Worm (Caenorhabditis elegans): ENCODE results near the gene osm-7.

The osm-7 gene

DNA sequence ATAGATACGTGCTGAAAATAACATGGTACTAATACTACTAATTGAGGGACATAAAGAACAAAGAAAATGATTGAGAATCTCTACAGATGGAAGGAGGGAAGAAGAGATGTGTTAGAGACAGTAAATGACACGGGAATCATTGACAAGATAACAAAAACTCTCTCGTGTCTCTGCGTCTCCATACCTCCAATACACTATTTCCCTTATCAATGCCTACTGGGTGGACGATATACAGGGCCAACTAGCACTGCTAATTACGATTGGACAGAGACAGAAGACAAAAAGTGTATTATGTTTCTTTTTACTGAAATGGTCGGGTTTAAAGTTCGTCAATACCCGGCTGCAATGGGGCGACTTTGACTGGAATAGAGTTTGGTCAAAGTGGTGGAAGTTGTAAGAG, 31.4 kb upstream of the osm-7 start:
- TF ChIP-seq tbx-8 (GFP tag; optimal IDR thresholded peaks at IDR 0.05) = no peak
- TF ChIP-seq flh-1 (GFP tag; optimal IDR thresholded peaks at IDR 0.05) = no peak

DNA sequence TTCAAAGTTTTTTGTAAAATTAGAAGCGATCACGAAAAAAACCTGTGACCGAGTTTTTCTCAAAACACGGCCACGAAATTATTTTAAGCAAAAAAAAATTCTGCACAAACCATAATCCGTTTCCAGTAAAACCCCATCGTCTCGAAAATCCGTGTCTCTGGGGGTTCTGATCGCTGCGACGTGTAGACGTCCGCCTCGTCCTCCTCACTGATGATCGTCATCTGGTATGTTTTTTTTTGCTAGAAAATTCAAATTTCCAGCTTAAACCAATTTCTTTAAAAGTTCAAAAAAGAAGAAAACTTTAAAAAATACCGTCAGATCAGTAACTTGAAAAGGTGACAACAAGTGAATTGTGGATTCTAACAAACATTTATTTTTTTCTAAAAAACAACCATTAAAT, 29.4 kb upstream of the osm-7 start, which contains the start of gene Y76A2B.4:
TSS of gene Y76A2B.4 (minus strand) at position 241 of the 400 bp plus-strand sequence.
- TF ChIP-seq nhr-12 (tag; optimal IDR thresholded peaks at IDR 0.05) (no peak), mls-2 (tag; optimal IDR thresholded peaks at IDR 0.05) (no peak), blmp-1 (tag; optimal IDR thresholded peaks at IDR 0.05) (no peak), nhr-76 (tag; optimal IDR thresholded peaks at IDR 0.05) (no peak), snpc-4 (tag; optimal IDR thresholded peaks at IDR 0.05) (no peak), unc-120 (tag; optimal IDR thresholded peaks at IDR 0.05; ENCODE audit: poor library complexity, severe bottlenecking) (no peak), mab-5 (tag; optimal IDR thresholded peaks at IDR 0.05) (no peak), nhr-237 (tag; optimal IDR thresholded peaks at IDR 0.05) (no peak), pha-4 (tag; optimal IDR thresholded peaks at IDR 0.05) (no peak), ceh-39 (tag; optimal IDR thresholded peaks at IDR 0.05) (no peak), elt-3 (tag; optimal IDR thresholded peaks at IDR 0.05) (no peak), lsy-2 (tag; optimal IDR thresholded peaks at IDR 0.05) (no peak), ceh-43 (GFP tag; optimal IDR thresholded peaks at IDR 0.05) (no peak), zip-8 (tag; optimal IDR thresholded peaks at IDR 0.05) (no peak), ceh-83 (GFP tag; optimal IDR thresholded peaks at IDR 0.05) (no peak), mep-1 (tag; optimal IDR thresholded peaks at IDR 0.05) (no peak), unc-39 (tag; optimal IDR thresholded peaks at IDR 0.05) (no peak)

- TF ChIP-seq unc-62 (GFP tag; optimal IDR thresholded peaks at IDR 0.05) = peak; percentile 94
- TF ChIP-seq unc-120 (tag; optimal IDR thresholded peaks at IDR 0.05; ENCODE audit: poor library complexity, severe bottlenecking) = peak; percentile 8
- no peak for TF ChIP-seq nhr-76 (tag; optimal IDR thresholded peaks at IDR 0.05)
- TF ChIP-seq ces-1 (GFP tag; optimal IDR thresholded peaks at IDR 0.05) = peak; percentile 29
- no peak for TF ChIP-seq elt-1 (tag; optimal IDR thresholded peaks at IDR 0.05; ENCODE audit: borderline replicate concordance, insufficient read depth)
- TF ChIP-seq elt-3 (tag; optimal IDR thresholded peaks at IDR 0.05) = no peak
Measured at ce11 chrIII:13548982-13549381, 27.0 kb upstream of the osm-7 start, which contains the start of gene mmad-1. Gene mmad-1, minus strand, starts transcription at chrIII:13549005.

- TF ChIP-seq elt-3 (tag; optimal IDR thresholded peaks at IDR 0.05) (no peak), hlh-1 (tag; optimal IDR thresholded peaks at IDR 0.05) (peak; percentile 56)
Measured at ce11 chrIII:13549960-13550359, 26.0 kb upstream of the osm-7 start.

ce11 chrIII:13555234-13555633, 20.7 kb upstream of the osm-7 start, which contains the start of gene scav-2:
Gene scav-2, minus strand, starts transcription at chrIII:13555334.
- TF ChIP-seq elt-3 (tag; optimal IDR thresholded peaks at IDR 0.05) = no peak
- TF ChIP-seq nhr-12 (tag; optimal IDR thresholded peaks at IDR 0.05) = no peak

DNA sequence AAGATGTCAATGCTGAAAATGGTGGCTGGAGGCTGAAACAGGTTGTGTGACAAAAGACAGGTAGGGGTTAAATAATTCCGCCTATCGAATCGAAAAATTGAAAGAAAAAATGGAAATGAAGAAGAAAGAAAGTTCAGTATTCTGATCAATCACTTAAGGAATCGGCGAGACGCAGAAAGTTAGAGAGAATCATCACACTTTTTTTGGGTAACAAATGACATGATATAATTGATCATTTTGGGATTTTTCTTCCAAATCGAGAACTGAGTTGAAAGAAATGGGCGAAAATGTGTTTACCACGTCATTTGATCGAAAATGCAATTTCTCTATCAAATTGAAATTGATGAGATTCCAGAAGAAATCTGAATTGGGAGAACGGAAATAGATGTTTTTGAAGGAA, 19.9 kb upstream of the osm-7 start:
- no peak for TF ChIP-seq blmp-1 (tag; optimal IDR thresholded peaks at IDR 0.05)
- TF ChIP-seq flh-1 (GFP tag; optimal IDR thresholded peaks at IDR 0.05) = no peak
- no peak for TF ChIP-seq lin-13 (tag; optimal IDR thresholded peaks at IDR 0.05)
- no peak for TF ChIP-seq nhr-2 (tag; optimal IDR thresholded peaks at IDR 0.05)
- no peak for TF ChIP-seq ceh-43 (GFP tag; optimal IDR thresholded peaks at IDR 0.05)
- TF ChIP-seq ces-1 (GFP tag; optimal IDR thresholded peaks at IDR 0.05) = no peak
- TF ChIP-seq hlh-1 (tag; optimal IDR thresholded peaks at IDR 0.05) = no peak
- TF ChIP-seq ceh-83 (GFP tag; optimal IDR thresholded peaks at IDR 0.05) = no peak
- no peak for TF ChIP-seq M03D4.4 (tag; optimal IDR thresholded peaks at IDR 0.05)
- TF ChIP-seq sptf-1 (tag; optimal IDR thresholded peaks at IDR 0.05) = no peak
- TF ChIP-seq nhr-28 (tag; optimal IDR thresholded peaks at IDR 0.05) = no peak
- TF ChIP-seq lin-32 (GFP tag; optimal IDR thresholded peaks at IDR 0.05) = no peak

ce11 chrIII:13560715-13561114, 15.3 kb upstream of the osm-7 start:
- TF ChIP-seq lin-32 (GFP tag; optimal IDR thresholded peaks at IDR 0.05) (no peak), ham-2 (GFP tag; optimal IDR thresholded peaks at IDR 0.05) (peak; percentile 67), cnd-1 (tag; optimal IDR thresholded peaks at IDR 0.05) (no peak), nhr-28 (tag; optimal IDR thresholded peaks at IDR 0.05) (no peak), pha-4 (tag; optimal IDR thresholded peaks at IDR 0.05) (no peak), flh-1 (GFP tag; optimal IDR thresholded peaks at IDR 0.05) (no peak), blmp-1 (tag; optimal IDR thresholded peaks at IDR 0.05) (peak; percentile 91), tbx-8 (GFP tag; optimal IDR thresholded peaks at IDR 0.05) (no peak), elt-1 (tag; optimal IDR thresholded peaks at IDR 0.05; ENCODE audit: borderline replicate concordance, insufficient read depth) (no peak), nhr-2 (tag; optimal IDR thresholded peaks at IDR 0.05) (no peak), drap-1 (GFP tag; optimal IDR thresholded peaks at IDR 0.05) (no peak)

Measured in whole organism, mixed stage, embryonic.